Fruit fly (Drosophila melanogaster) whole organism, wandering third instar larva: ENCODE data around the gene Sirt1.

Experiments used
- Abd-B ChIP-seq: fragments of >200 bp; optimal IDR thresholded peaks from 2 replicates; lab custom pipeline; 2017; ENCODE audit warnings: missing biosample characterization, missing genetic modification characterization
- CG32264 ChIP-seq: fragments of 200-800 bp; sonication (Bioruptor generic); optimal IDR thresholded peaks from 2 replicates; lab custom pipeline; 2016; ENCODE audit warnings: missing biosample characterization, missing genetic modification characterization
- CG9705 ChIP-seq: fragments of 200-800 bp; sonication (Bioruptor generic); optimal IDR thresholded peaks from 2 replicates; lab custom pipeline; 2018; ENCODE audit warnings: missing biosample characterization, mild to moderate bottlenecking, missing genetic modification characterization
- CrebA ChIP-seq: fragments of 200-800 bp; sonication (Bioruptor generic); optimal IDR thresholded peaks from 2 replicates; lab custom pipeline; 2016; ENCODE audit warnings: missing biosample characterization, mild to moderate bottlenecking, missing genetic modification characterization, borderline replicate concordance
- Dfd ChIP-seq: fragments of >200 bp; optimal IDR thresholded peaks from 2 replicates; lab custom pipeline; 2017; ENCODE audit warnings: missing biosample characterization, missing genetic modification characterization
- Dif ChIP-seq: fragments of 200-275, 200-300 bp; sonication (Bioruptor generic); optimal IDR thresholded peaks from 2 replicates; lab custom pipeline; 2018; ENCODE audit warnings: missing biosample characterization, missing genetic modification characterization; ENCODE audit not compliant: partially characterized antibody
- GATAd ChIP-seq: sonication (Bioruptor generic); optimal IDR thresholded peaks from 2 replicates; lab custom pipeline; 2016; ENCODE audit warnings: missing biosample characterization, missing genetic modification characterization
- HLH106 ChIP-seq: fragments of 200-800 bp; optimal IDR thresholded peaks from 3 replicates; lab custom pipeline; 2019; ENCODE audit warnings: missing biosample characterization, mild to moderate bottlenecking, missing genetic modification characterization, moderate library complexity
- Hnf4 ChIP-seq: fragments of 200-800 bp; sonication (Bioruptor generic); optimal IDR thresholded peaks from 2 replicates; lab custom pipeline; 2016; ENCODE audit warnings: missing biosample characterization, mild to moderate bottlenecking, missing genetic modification characterization
- Hr78 ChIP-seq: fragments of >200 bp; optimal IDR thresholded peaks from 2 replicates; lab custom pipeline; 2017; ENCODE audit warnings: missing biosample characterization, missing genetic modification characterization
- Hr83 ChIP-seq: fragments of 200-300 bp; sonication (Bioruptor generic); optimal IDR thresholded peaks from 2 replicates; lab custom pipeline; 2016; ENCODE audit warnings: missing biosample characterization, mild to moderate bottlenecking, missing genetic modification characterization, moderate library complexity; ENCODE audit not compliant: poor library complexity, severe bottlenecking
- Jra ChIP-seq: sonication (Bioruptor generic); optimal IDR thresholded peaks from 2 replicates; lab custom pipeline; 2016; ENCODE audit warnings: missing biosample characterization, missing genetic modification characterization
- Mio ChIP-seq: sonication (Bioruptor generic); optimal IDR thresholded peaks from 2 replicates; lab custom pipeline; 2016; ENCODE audit warnings: missing biosample characterization, missing genetic modification characterization
- Myc ChIP-seq: fragments of >200 bp; optimal IDR thresholded peaks from 2 replicates; lab custom pipeline; 2017
- N ChIP-seq: fragments of >200 bp; optimal IDR thresholded peaks from 2 replicates; lab custom pipeline; 2018; ENCODE audit warnings: missing biosample characterization, missing external identifiers, missing genetic modification characterization
- OdsH ChIP-seq: fragments of 200-800 bp; sonication (Bioruptor generic); optimal IDR thresholded peaks from 2 replicates; lab custom pipeline; 2016; ENCODE audit warnings: missing biosample characterization, mild to moderate bottlenecking, missing genetic modification characterization
- Rel ChIP-seq, 2 experiments: fragments of 200-800 bp; sonication (Bioruptor generic) in 1 of 2; optimal IDR thresholded peaks; 2 replicates in 1 of 2; 3 replicates in 1 of 2; lab custom pipeline; 2016 to 2019; ENCODE audit warnings: mild to moderate bottlenecking in 2 of 2, missing biosample characterization in 2 of 2, missing genetic modification characterization in 2 of 2, moderate library complexity in 1 of 2
- Sp1 ChIP-seq: fragments of 200-800 bp; sonication (Bioruptor generic); optimal IDR thresholded peaks from 3 replicates; lab custom pipeline; 2019; ENCODE audit warnings: missing biosample characterization, mild to moderate bottlenecking, missing genetic modification characterization, moderate library complexity
- Vsx2 ChIP-seq: fragments of 200-300, 225-300 bp; sonication (Bioruptor generic); optimal IDR thresholded peaks from 2 replicates; lab custom pipeline; 2018; ENCODE audit warnings: missing biosample characterization, missing genetic modification characterization; ENCODE audit not compliant: partially characterized antibody
- br ChIP-seq: fragments of 200-800 bp; sonication (Bioruptor generic); optimal IDR thresholded peaks from 2 replicates; lab custom pipeline; 2016; ENCODE audit warnings: missing biosample characterization, missing genetic modification characterization
- brk ChIP-seq: fragments of 200-800 bp; sonication (Bioruptor generic); optimal IDR thresholded peaks from 2 replicates; lab custom pipeline; 2016; ENCODE audit warnings: missing biosample characterization, mild to moderate bottlenecking, missing genetic modification characterization
- dl ChIP-seq, 2 experiments: fragments of 175-275, 200-275 bp in 1 of 2; fragments of 200-275 bp in 1 of 2; sonication (Bioruptor generic); optimal IDR thresholded peaks; lab custom pipeline; 2018; ENCODE audit warnings: mild to moderate bottlenecking in 2 of 2, missing biosample characterization in 2 of 2, missing genetic modification characterization in 2 of 2, moderate library complexity in 2 of 2; ENCODE audit not compliant: partially characterized antibody in 2 of 2, insufficient read depth in 1 of 2
- dmrt93B ChIP-seq: fragments of 200-800 bp; sonication (Bioruptor generic); optimal IDR thresholded peaks from 2 replicates; lab custom pipeline; 2018; ENCODE audit warnings: missing biosample characterization, mild to moderate bottlenecking, missing genetic modification characterization
- dsf ChIP-seq: sonication (Bioruptor generic); optimal IDR thresholded peaks from 2 replicates; lab custom pipeline; 2016; ENCODE audit warnings: missing biosample characterization, missing genetic modification characterization, borderline replicate concordance
- ey ChIP-seq: fragments of 200-800 bp; sonication (Bioruptor generic); optimal IDR thresholded peaks from 2 replicates; lab custom pipeline; 2016; ENCODE audit warnings: missing biosample characterization, missing genetic modification characterization
- foxo ChIP-seq, 2 experiments: fragments of 200-800 bp; sonication (Bioruptor generic); optimal IDR thresholded peaks; 2 replicates in 1 of 2; 3 replicates in 1 of 2; lab custom pipeline; 2016 to 2017; ENCODE audit warnings: missing biosample characterization in 2 of 2, missing genetic modification characterization in 2 of 2
- fru ChIP-seq: fragments of 200-800 bp; sonication (Bioruptor generic); optimal IDR thresholded peaks from 3 replicates; lab custom pipeline; 2016; ENCODE audit warnings: missing biosample characterization, mild to moderate bottlenecking, missing genetic modification characterization
- h ChIP-seq: fragments of 200-800 bp; sonication (Bioruptor generic); optimal IDR thresholded peaks from 3 replicates; lab custom pipeline; 2016; ENCODE audit warnings: missing biosample characterization, mild to moderate bottlenecking, missing genetic modification characterization
- jim ChIP-seq: fragments of 175-275, 200-325 bp; sonication (Bioruptor generic); optimal IDR thresholded peaks from 2 replicates; lab custom pipeline; 2016; ENCODE audit warnings: missing biosample characterization, mild to moderate bottlenecking, missing genetic modification characterization
- lola ChIP-seq: fragments of >200 bp; optimal IDR thresholded peaks from 2 replicates; lab custom pipeline; 2017; ENCODE audit warnings: missing biosample characterization, missing genetic modification characterization
- pan ChIP-seq: fragments of >200 bp; optimal IDR thresholded peaks from 2 replicates; lab custom pipeline; 2017
- psq ChIP-seq: fragments of 200-800 bp; sonication (Bioruptor generic); optimal IDR thresholded peaks from 3 replicates; lab custom pipeline; 2017; ENCODE audit warnings: missing biosample characterization, mild to moderate bottlenecking, missing genetic modification characterization, moderate library complexity
- rgr ChIP-seq: fragments of 200-800 bp; sonication (Bioruptor generic); optimal IDR thresholded peaks from 3 replicates; lab custom pipeline; 2016; ENCODE audit warnings: missing biosample characterization, mild to moderate bottlenecking, missing genetic modification characterization
- sage ChIP-seq: fragments of 200-800 bp; sonication (Bioruptor generic); optimal IDR thresholded peaks from 2 replicates; lab custom pipeline; 2016; ENCODE audit warnings: missing biosample characterization, mild to moderate bottlenecking, missing genetic modification characterization
- sv ChIP-seq: fragments of 200-800 bp; sonication (Bioruptor generic); optimal IDR thresholded peaks from 3 replicates; lab custom pipeline; 2016; ENCODE audit warnings: missing biosample characterization, missing genetic modification characterization
- tai ChIP-seq: sonication (Bioruptor generic); optimal IDR thresholded peaks from 2 replicates; lab custom pipeline; 2016; ENCODE audit warnings: missing biosample characterization, missing genetic modification characterization
- usp ChIP-seq: fragments of >200 bp; optimal IDR thresholded peaks from 2 replicates; lab custom pipeline; 2017; ENCODE audit warnings: missing biosample characterization, missing genetic modification characterization
- woc ChIP-seq: sonication (Bioruptor generic); optimal IDR thresholded peaks from 2 replicates; lab custom pipeline; 2016; ENCODE audit warnings: missing biosample characterization, mild to moderate bottlenecking, missing genetic modification characterization

Gene Sirt1

dm6 chr2L:13191894-13192293 is 26.5 kb downstream of the Sirt1 start, which contains the start of the genes CG16974 and Edem2 (continued):
- TF ChIP-seq pan (lab: Kevin White, UChicago) (no peak), Rel (GFP tag; optimal IDR thresholded peaks at IDR 0.05; lab: Kevin White, UChicago) (no peak), Rel (tag; optimal IDR thresholded peaks at IDR 0.05; lab: Kevin White, UChicago) (peak; percentile 72), OdsH (no peak), dsf (GFP tag; lab: Kevin White, UChicago) (no peak), CrebA (GFP tag; lab: Kevin White, UChicago) (no peak), h (GFP tag; lab: Kevin White, UChicago) (no peak), Abd-B (GFP tag; lab: Kevin White, UChicago) (no peak), Myc (lab: Kevin White, UChicago) (no peak), N (GFP tag; lab: Kevin White, UChicago) (no peak), CG9705 (peak; percentile 58), Dfd (no peak), br (no peak)

dm6 chr2L:13195822-13196221 is 30.5 kb downstream of the Sirt1 start:
- TF ChIP-seq Abd-B (GFP tag; lab: Kevin White, UChicago), result no peak

- TF ChIP-seq OdsH (no peak), Dif (GFP tag; lab: Kevin White, UChicago) (no peak), N (GFP tag; lab: Kevin White, UChicago) (no peak), Rel (GFP tag; optimal IDR thresholded peaks at IDR 0.05; lab: Kevin White, UChicago) (no peak), Rel (tag; optimal IDR thresholded peaks at IDR 0.05; lab: Kevin White, UChicago) (peak; percentile 76), psq (no peak)
Measured at dm6 chr2L:13202960-13203436, 37.6 kb downstream of the Sirt1 start, which contains the start of gene CG16972. TSS of gene CG16972 (minus strand) at chr2L:13203295.

DNA sequence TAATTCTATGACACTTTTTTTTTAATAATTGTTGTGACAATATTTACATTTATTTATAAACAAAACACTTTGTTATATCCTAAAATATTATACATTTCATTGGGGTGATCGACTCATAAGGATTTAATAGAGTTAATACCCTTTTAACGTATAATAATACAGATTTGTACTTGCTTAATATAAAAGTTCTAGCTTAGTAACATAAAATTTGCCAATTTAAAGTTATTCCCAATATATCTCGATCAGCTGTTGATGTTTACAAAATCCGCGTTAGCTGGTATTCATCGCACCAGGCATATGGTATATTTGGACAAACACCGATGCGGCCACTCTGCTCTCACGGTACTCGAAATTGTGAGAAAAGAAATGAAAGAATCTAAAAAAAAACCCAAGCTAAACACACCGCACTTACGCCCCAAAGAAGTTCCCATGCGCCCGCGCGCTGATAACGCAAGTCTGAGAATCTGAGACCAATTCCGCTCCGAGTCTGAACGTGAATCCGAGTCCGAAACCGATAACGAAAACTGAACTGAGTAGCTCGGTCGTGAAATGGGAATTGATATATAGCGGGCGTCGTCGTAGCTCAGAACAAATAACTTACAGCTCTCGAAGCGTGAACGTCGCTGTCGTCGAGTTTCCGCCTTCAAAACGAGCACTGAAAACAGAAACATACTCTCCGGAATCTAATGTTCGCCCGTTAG is 38.2 kb downstream of the Sirt1 start, which contains the start of gene Pect:
TSS of gene Pect (plus strand) at position 326 of the 701 bp plus-strand sequence.
- TF ChIP-seq Jra (GFP tag; lab: Kevin White, UChicago) (no peak), N (GFP tag; lab: Kevin White, UChicago) (no peak), usp (no peak), rgr (GFP tag; lab: Kevin White, UChicago) (no peak), lola (GFP tag; lab: Kevin White, UChicago) (no peak), Hr78 (no peak), Dfd (no peak), CG9705 (no peak), woc (GFP tag; lab: Kevin White, UChicago) (no peak), Hnf4 (GFP tag; lab: Kevin White, UChicago) (no peak), sage (no peak), sv (GFP tag; lab: Kevin White, UChicago) (no peak), Vsx2 (GFP tag; lab: Kevin White, UChicago) (no peak), Dif (GFP tag; lab: Kevin White, UChicago) (peak; percentile 51), Mio (GFP tag; lab: Kevin White, UChicago) (no peak), psq (peak; percentile 43), Hr83 (GFP tag; lab: Kevin White, UChicago) (no peak), jim (GFP tag; lab: Kevin White, UChicago) (no peak), OdsH (no peak), Sp1 (GFP tag; lab: Kevin White, UChicago) (peak; percentile 30), fru (GFP tag; lab: Kevin White, UChicago) (no peak), brk (GFP tag; lab: Kevin White, UChicago) (no peak), Abd-B (GFP tag; lab: Kevin White, UChicago) (no peak), dmrt93B (GFP tag; lab: Kevin White, UChicago) (no peak), ey (GFP tag; lab: Kevin White, UChicago) (no peak), dl (GFP tag; optimal IDR thresholded peaks at IDR 0.05; lab: Kevin White, UChicago; ENCODE audit: insufficient read depth in 1 of 2, partially characterized antibody in 2 of 2) (peak in 1 of 2 experiments; percentile 17), foxo (GFP tag; optimal IDR thresholded peaks at IDR 0.05; lab: Kevin White, UChicago) (no peak), h (GFP tag; lab: Kevin White, UChicago) (peak; percentile 47), tai (GFP tag; lab: Kevin White, UChicago) (no peak), Rel (GFP tag; optimal IDR thresholded peaks at IDR 0.05; lab: Kevin White, UChicago) (no peak), Rel (tag; optimal IDR thresholded peaks at IDR 0.05; lab: Kevin White, UChicago) (peak; percentile 53), dsf (GFP tag; lab: Kevin White, UChicago) (no peak), Myc (lab: Kevin White, UChicago) (no peak), pan (lab: Kevin White, UChicago) (no peak), HLH106 (no peak), CG32264 (GFP tag; lab: Kevin White, UChicago) (no peak), GATAd (no peak), CrebA (GFP tag; lab: Kevin White, UChicago) (no peak), br (no peak)
